Worm (Caenorhabditis elegans): ENCODE data around the gene ZK1248.15.

- TF ChIP-seq ama-1 (optimal IDR thresholded peaks at IDR 0.05) (no peak), ama-1 (GFP tag; optimal IDR thresholded peaks at IDR 0.05) (no peak), aptf-2 (GFP tag; conservative IDR thresholded peaks at IDR 0.05) (no peak), unc-62 (GFP tag; optimal IDR thresholded peaks at IDR 0.05) (peak; percentile 36), attf-3 (GFP tag; conservative IDR thresholded peaks at IDR 0.05) (no peak), C17E4.6 (GFP tag; IDR thresholded peaks at IDR 0.05) (no peak), lin-35 (GFP tag; optimal IDR thresholded peaks at IDR 0.05) (no peak), F49E8.2 (tag; optimal IDR thresholded peaks at IDR 0.05; ENCODE audit: insufficient read depth) (no peak)
Observed at ce11 chrII:5865405-5866308, 27.3 kb upstream of the ZK1248.15 start, which contains the start of gene F55C12.19.
